Worm (Caenorhabditis elegans) whole organism, L4/young adult: ENCODE measurements around the gene Y49F6B.8.

ENCODE experiments used
- W03F9.2 ChIP-seq: fragments of 150-350 bp; optimal IDR thresholded peaks from 2 replicates; lab custom pipeline; 2014; ENCODE audit warnings: missing biosample characterization, missing genetic modification characterization
- dao-5 ChIP-seq: sonication (generic microtip); optimal IDR thresholded peaks from 2 replicates; lab custom pipeline; 2016; ENCODE audit warnings: missing genotype, missing genetic modification characterization, moderate library complexity, missing compliant biosample characterization
- him-1 ChIP-seq: sonication (generic microtip); optimal IDR thresholded peaks from 2 replicates; lab custom pipeline; 2016; ENCODE audit warnings: missing genotype, missing genetic modification reagents, missing genetic modification characterization, missing compliant biosample characterization

DNA sequence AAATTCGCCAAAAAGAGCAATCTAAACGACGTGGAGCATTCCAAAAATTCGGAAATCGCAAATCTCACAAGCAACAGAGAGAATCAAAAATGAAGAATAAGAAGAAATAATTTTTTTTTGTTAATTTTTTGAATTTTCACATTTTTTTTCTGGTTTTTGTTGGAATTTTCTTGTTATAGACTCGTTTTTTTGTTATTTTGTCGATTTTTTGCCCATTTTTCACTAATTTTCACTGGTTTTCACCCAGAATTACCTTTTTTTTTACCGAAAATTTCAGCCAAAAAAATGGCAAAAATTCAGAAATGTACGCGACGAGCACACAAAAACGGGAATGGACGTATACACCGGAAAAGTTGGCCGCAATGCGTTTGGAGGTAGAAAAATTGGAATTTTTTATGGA lies 23.2 kb upstream of the Y49F6B.8 start, which contains the start of gene cyh-1:
- no peak for TF ChIP-seq him-1 (tag; lab: Kevin White, UChicago)
- TF ChIP-seq dao-5 (tag; lab: Kevin White, UChicago) = no peak
- no peak for TF ChIP-seq W03F9.2 (tag; lab: Kevin White, UChicago)
